Worm (Caenorhabditis elegans): ENCODE data around the gene rnp-3.

Gene rnp-3

DNA sequence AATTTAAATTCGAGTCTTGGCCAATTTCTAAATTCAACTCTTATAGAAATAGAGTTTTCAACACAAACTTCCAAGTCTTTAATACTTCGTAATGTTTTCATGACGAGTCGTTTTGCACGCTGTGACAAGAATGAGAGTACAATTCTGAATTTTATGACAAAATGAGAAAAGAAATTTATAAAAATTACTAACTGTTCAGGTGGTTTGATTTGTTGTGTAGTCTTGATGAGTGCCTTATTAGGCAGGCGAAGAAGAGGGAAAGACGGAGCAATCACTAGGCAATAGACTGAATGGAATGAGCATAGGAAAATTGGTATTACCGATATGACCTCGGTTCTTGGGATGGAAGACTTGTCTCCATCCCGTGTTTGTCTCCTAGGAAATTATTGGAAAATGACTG is 46.1 kb downstream of the rnp-3 start, which contains the start of gene F30B5.11:
Gene F30B5.11 (minus strand): TSS at position 101 of the 400 bp plus-strand sequence.
- TF ChIP-seq bed-1 (GFP tag; IDR thresholded peaks at IDR 0.05), result no peak
- TF ChIP-seq tbx-9 (tag; optimal IDR thresholded peaks at IDR 0.05; ENCODE audit: borderline replicate concordance), result no peak
- no peak for TF ChIP-seq egl-18 (GFP tag; IDR thresholded peaks at IDR 0.05)
- no peak for TF ChIP-seq Y67H2A.10 (GFP tag; conservative IDR thresholded peaks at IDR 0.05)
- no peak for TF ChIP-seq pha-4 (tag; optimal IDR thresholded peaks at IDR 0.05)
- no peak for TF ChIP-seq ekl-4 (GFP tag; IDR thresholded peaks at IDR 0.05)
- no peak for TF ChIP-seq B0019.2 (GFP tag; conservative IDR thresholded peaks at IDR 0.05)
- no peak for TF ChIP-seq sea-2 (GFP tag; IDR thresholded peaks at IDR 0.05)
- TF ChIP-seq K11D2.4 (GFP tag; IDR thresholded peaks at IDR 0.05), result no peak
- no peak for TF ChIP-seq hmg-20 (GFP tag; IDR thresholded peaks at IDR 0.05)
- TF ChIP-seq F52B5.7 (tag; optimal IDR thresholded peaks at IDR 0.05), result no peak
- TF ChIP-seq K12H6.12 (tag; optimal IDR thresholded peaks at IDR 0.05), result no peak

DNA sequence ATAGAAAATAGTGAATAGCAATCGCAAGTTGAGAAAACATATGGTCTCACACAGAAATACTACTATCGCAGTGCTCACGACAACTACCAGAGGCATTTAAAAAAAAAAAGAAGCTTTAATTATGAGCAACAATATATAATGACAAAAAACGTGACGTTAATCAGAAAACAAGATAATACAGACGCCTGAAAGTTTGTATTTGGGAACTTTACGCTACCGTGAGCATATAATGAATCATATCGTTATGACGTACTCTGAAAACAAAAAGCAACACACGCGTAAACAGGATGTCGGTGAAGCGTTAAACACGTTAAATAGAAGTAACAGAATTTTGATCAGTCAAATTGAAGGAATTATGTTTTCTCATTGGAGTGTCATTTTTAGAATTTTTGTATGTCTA is 52.0 kb downstream of the rnp-3 start, which contains the start of gene srbc-71:
Gene srbc-71 (minus strand): TSS at position 101 of the 400 bp plus-strand sequence.
- TF ChIP-seq ZK185.1 (tag; optimal IDR thresholded peaks at IDR 0.05; ENCODE audit: poor library complexity, severe bottlenecking), result no peak
- no peak for TF ChIP-seq pbrm-1 (GFP tag; IDR thresholded peaks at IDR 0.05)

All from whole organism, young adult.